Worm (Caenorhabditis elegans): ENCODE measurements around the gene dhs-29.

The dhs-29 gene

DNA sequence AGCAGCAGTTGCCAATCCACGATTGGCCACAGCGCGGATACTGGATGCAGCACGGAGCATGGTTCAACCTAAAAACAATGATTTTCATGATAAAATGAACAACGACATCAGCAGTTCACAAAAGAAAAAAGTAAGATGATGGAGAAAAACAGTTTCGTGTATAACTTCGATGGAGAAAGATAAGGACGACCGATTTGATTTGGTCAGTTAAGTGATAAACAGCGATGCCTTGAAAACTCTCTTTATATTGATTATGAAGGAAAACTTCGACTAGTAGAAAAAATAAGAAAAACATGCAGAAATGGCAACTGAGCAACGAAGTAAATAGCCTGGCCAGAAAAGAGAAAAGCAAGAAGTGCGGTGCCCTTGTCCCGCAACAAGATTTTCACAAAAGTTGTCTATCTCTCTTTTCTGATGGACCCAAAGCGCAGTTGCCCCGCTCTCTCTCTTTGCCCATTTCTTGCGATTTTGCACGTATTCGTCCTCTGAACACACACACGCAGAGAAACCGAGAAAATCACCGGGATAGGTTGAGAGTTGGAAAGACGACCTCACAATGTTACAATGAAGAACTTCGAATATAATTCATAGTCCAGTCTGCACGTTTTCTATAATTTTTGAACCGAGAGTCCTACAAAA, 3.7 kb downstream of the dhs-29 start, which contains the start of gene pcca-1:
Gene pcca-1 (minus strand): TSS at position 68 of the 639 bp plus-strand sequence.
- TF ChIP-seq Y75B8A.6 (GFP tag; IDR thresholded peaks at IDR 0.05) (no peak), ctbp-1 (GFP tag; IDR thresholded peaks at IDR 0.05) (no peak), ZK337.2 (GFP tag; IDR thresholded peaks at IDR 0.05) (no peak), nhr-237 (tag; optimal IDR thresholded peaks at IDR 0.05) (no peak), hmg-1.1 (GFP tag; IDR thresholded peaks at IDR 0.05) (peak; percentile 7; the same call in 1 of the 2 replicates), mxl-2 (GFP tag; conservative IDR thresholded peaks at IDR 0.05) (no peak), lin-15B (tag; optimal IDR thresholded peaks at IDR 0.05) (no peak), madf-9 (GFP tag; conservative IDR thresholded peaks at IDR 0.05) (no peak), rbr-2 (tag; optimal IDR thresholded peaks at IDR 0.05) (no peak), mdl-1 (tag; optimal IDR thresholded peaks at IDR 0.05) (peak in 1 of 2 experiments; percentile 27), daf-16 (GFP tag; optimal IDR thresholded peaks at IDR 0.05) (no peak), daf-16 (tag; optimal IDR thresholded peaks at IDR 0.05) (peak; percentile 91), jun-1 (tag; optimal IDR thresholded peaks at IDR 0.05) (no peak), lir-3 (tag; optimal IDR thresholded peaks at IDR 0.05) (no peak), daf-19 (GFP tag; conservative IDR thresholded peaks at IDR 0.05) (no peak), ceh-62 (tag; optimal IDR thresholded peaks at IDR 0.05) (no peak), zip-11 (GFP tag; IDR thresholded peaks at IDR 0.05) (no peak), hif-1 (tag; optimal IDR thresholded peaks at IDR 0.05) (peak; percentile 71 to 99), aha-1 (tag) (peak; percentile 100), ztf-7 (tag; optimal IDR thresholded peaks at IDR 0.05) (peak; percentile 29), mep-1 (tag; optimal IDR thresholded peaks at IDR 0.05) (no peak), nhr-77 (tag; optimal IDR thresholded peaks at IDR 0.05) (no peak), dmd-9 (GFP tag; IDR thresholded peaks at IDR 0.05) (no peak), mdt-29 (GFP tag; IDR thresholded peaks at IDR 0.05) (no peak), aly-2 (tag; optimal IDR thresholded peaks at IDR 0.05) (no peak), R02D3.7 (tag; optimal IDR thresholded peaks at IDR 0.05) (no peak), ceh-20 (GFP tag; IDR thresholded peaks at IDR 0.05) (no peak), spr-1 (tag; optimal IDR thresholded peaks at IDR 0.05) (no peak), daf-8 (GFP tag; IDR thresholded peaks at IDR 0.05) (no peak), unc-62 (GFP tag; optimal IDR thresholded peaks at IDR 0.05 in 1 of 2) (peak in 1 of 2 experiments; percentile 83), unc-62 (tag; optimal IDR thresholded peaks at IDR 0.05) (no peak), snpc-1.2 (GFP tag; IDR thresholded peaks at IDR 0.05) (no peak), skn-1 (tag; optimal IDR thresholded peaks at IDR 0.05) (no peak), F26F4.8 (GFP tag; conservative IDR thresholded peaks at IDR 0.05) (no peak)

DNA sequence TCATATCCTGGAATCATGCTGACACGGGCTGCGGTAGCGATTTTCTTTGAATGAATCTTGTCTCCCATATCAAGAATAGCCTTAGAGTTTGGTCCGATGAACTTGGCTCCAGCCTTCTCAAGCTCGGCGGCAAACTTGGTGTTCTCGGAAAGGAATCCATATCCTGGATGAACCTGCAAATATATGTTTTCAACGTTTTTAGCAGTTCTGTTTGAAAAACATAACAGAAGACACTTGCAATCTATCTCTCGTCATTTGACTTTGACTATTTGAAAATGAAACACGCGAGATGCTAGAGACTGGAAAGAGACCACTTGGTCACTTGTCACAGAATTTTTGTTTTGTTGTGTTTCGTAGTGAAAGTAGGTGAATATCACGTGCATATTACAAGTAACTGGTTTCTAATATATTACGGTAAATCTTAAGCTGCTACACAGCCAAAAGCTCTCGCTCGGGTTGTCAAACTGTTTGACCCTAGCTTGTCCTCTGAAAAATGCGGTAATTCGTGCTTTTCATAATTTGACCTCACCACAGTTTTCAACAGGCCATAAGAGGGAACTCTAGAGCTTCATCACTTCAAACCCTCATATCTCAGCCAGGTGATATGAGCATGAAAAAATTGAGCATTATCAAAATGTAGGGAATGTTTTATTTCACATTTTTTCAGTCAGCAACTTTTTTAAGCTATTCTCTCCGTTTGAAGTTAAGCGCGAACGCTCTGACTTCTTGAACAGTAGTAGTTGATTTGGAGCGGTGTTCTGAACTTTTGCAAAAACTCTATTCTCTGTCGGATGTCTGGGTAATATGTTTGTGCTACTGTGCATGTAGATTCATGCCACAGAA, 4.9 kb downstream of the dhs-29 start:
- TF ChIP-seq mep-1 (tag; optimal IDR thresholded peaks at IDR 0.05): peak; percentile 3
- TF ChIP-seq daf-16 (GFP tag; optimal IDR thresholded peaks at IDR 0.05): peak in 1 of 2 experiments; percentile 9
- TF ChIP-seq daf-16 (tag; optimal IDR thresholded peaks at IDR 0.05): peak; percentile 16
- TF ChIP-seq mxl-2 (GFP tag; conservative IDR thresholded peaks at IDR 0.05): no peak
- no peak for TF ChIP-seq spr-3 (GFP tag; optimal IDR thresholded peaks at IDR 0.05)
- peak; percentile 15 for TF ChIP-seq mxl-3 (GFP tag; optimal IDR thresholded peaks at IDR 0.05)
- peak; percentile 6 for TF ChIP-seq hlh-11 (tag; optimal IDR thresholded peaks at IDR 0.05)
- peak in 1 of 2 experiments; percentile 44 for TF ChIP-seq mdl-1 (tag; optimal IDR thresholded peaks at IDR 0.05)
- no peak for TF ChIP-seq unc-39 (tag; optimal IDR thresholded peaks at IDR 0.05)
- no peak for TF ChIP-seq lin-29 (GFP tag; IDR thresholded peaks at IDR 0.05)
- peak; percentile 1 for TF ChIP-seq dve-1 (tag; optimal IDR thresholded peaks at IDR 0.05; ENCODE audit: insufficient read depth)
- TF ChIP-seq ama-1 (optimal IDR thresholded peaks at IDR 0.05): no peak
- no peak for TF ChIP-seq Y105C5A.15 (GFP tag; IDR thresholded peaks at IDR 0.05)
- no peak for TF ChIP-seq F49E8.2 (tag; optimal IDR thresholded peaks at IDR 0.05; ENCODE audit: borderline replicate concordance)
- no peak for TF ChIP-seq nhr-77 (tag; optimal IDR thresholded peaks at IDR 0.05)
- TF ChIP-seq lsy-2 (tag; optimal IDR thresholded peaks at IDR 0.05): peak in 1 of 2 experiments; percentile 24
- no peak for TF ChIP-seq zip-11 (GFP tag; IDR thresholded peaks at IDR 0.05)
- TF ChIP-seq pha-4 (GFP tag; IDR thresholded peaks at IDR 0.05): no peak
- TF ChIP-seq pha-4 (tag; optimal IDR thresholded peaks at IDR 0.05): no peak
- no peak for TF ChIP-seq set-16 (GFP tag; IDR thresholded peaks at IDR 0.05)
- peak; percentile 77 for TF ChIP-seq hlh-30 (tag; optimal IDR thresholded peaks at IDR 0.05; ENCODE audit: insufficient read depth)
- TF ChIP-seq skn-1 (tag; optimal IDR thresholded peaks at IDR 0.05): no peak
- TF ChIP-seq snpc-4 (tag; optimal IDR thresholded peaks at IDR 0.05): no peak
- TF ChIP-seq mdt-29 (GFP tag; IDR thresholded peaks at IDR 0.05): no peak
